Worm (Caenorhabditis elegans) whole organism, L4 larva: Measurements from ENCODE around the gene lmd-5.

Source experiments
- F10B5.3 ChIP-seq: sonication (generic microtip); optimal IDR thresholded peaks from 2 replicates; lab custom pipeline; 2016; ENCODE audit warnings: mild to moderate bottlenecking, missing genetic modification characterization, missing compliant biosample characterization
- F26F4.8 ChIP-seq: fragments of 200-800 bp; sonication (Bioruptor generic); conservative IDR thresholded peaks from 2 replicates; pipeline ENCODE4 v1.3.6; 2022; ENCODE audit warnings: missing genetic modification characterization, missing compliant biosample characterization
- R02D3.7 ChIP-seq: fragments of 150-350 bp; sonication (generic microtip); optimal IDR thresholded peaks from 3 replicates; lab custom pipeline; 2014; ENCODE audit warnings: missing biosample characterization, missing genetic modification characterization
- ZK546.5 ChIP-seq, 2 experiments: sonication (generic microtip); optimal IDR thresholded peaks; 2 replicates each; lab custom pipeline; 2017; ENCODE audit warnings: missing biosample characterization in 2 of 2, missing genetic modification characterization in 2 of 2
- aha-1 ChIP-seq: fragments of 150-350 bp; peaks from one replicate; lab custom pipeline; 2014; ENCODE audit warnings: missing biosample characterization, missing genetic modification characterization
- ama-1 ChIP-seq: fragments of 150-350 bp; optimal IDR thresholded peaks from 2 replicates; lab custom pipeline; 2014; ENCODE audit warnings: inconsistent platforms, mixed read lengths
- ceh-20 ChIP-seq: fragments of 200-800 bp; sonication (Bioruptor generic); IDR thresholded peaks from 2 replicates; pipeline ENCODE4 v1.3.6; 2022; ENCODE audit warnings: missing genetic modification reagents, missing genetic modification characterization, missing compliant biosample characterization
- ceh-28 ChIP-seq: fragments of 150-350 bp; optimal IDR thresholded peaks from 2 replicates; lab custom pipeline; 2014; ENCODE audit warnings: missing biosample characterization, missing genetic modification reagents, missing genetic modification characterization
- ceh-32 ChIP-seq: sonication (generic microtip); optimal IDR thresholded peaks from 2 replicates; lab custom pipeline; 2016; ENCODE audit warnings: mild to moderate bottlenecking, missing genetic modification characterization, missing compliant biosample characterization; ENCODE audit not compliant: poor library complexity
- ctbp-1 ChIP-seq: fragments of 200-800 bp; sonication (Bioruptor generic); IDR thresholded peaks from 2 replicates; pipeline ENCODE4 v1.3.6; 2022; ENCODE audit warnings: missing genetic modification reagents, missing genetic modification characterization, missing compliant biosample characterization
- daf-19 ChIP-seq: fragments of 200-800 bp; sonication (Bioruptor generic); conservative IDR thresholded peaks from 2 replicates; pipeline ENCODE4 v1.3.6; 2022; ENCODE audit warnings: missing genetic modification characterization, missing compliant biosample characterization
- dmd-6 ChIP-seq: fragments of 200-800 bp; sonication (Bioruptor generic); IDR thresholded peaks from 2 replicates; pipeline ENCODE4 v1.3.6; 2022; ENCODE audit warnings: missing genetic modification reagents, missing genetic modification characterization, missing compliant biosample characterization
- dmd-8 ChIP-seq: fragments of 200-800 bp; sonication (Bioruptor generic); IDR thresholded peaks from 2 replicates; pipeline ENCODE4 v1.3.6; 2022; ENCODE audit warnings: missing genetic modification characterization, missing compliant biosample characterization
- dpl-1 ChIP-seq: fragments of 150-350 bp; optimal IDR thresholded peaks from 2 replicates; lab custom pipeline; 2014; ENCODE audit warnings: missing biosample characterization, missing genetic modification reagents, missing genetic modification characterization
- duxl-1 ChIP-seq: sonication (generic microtip); optimal IDR thresholded peaks from 2 replicates; lab custom pipeline; 2016; ENCODE audit warnings: mild to moderate bottlenecking, missing genetic modification characterization, moderate library complexity, missing compliant biosample characterization; ENCODE audit not compliant: poor library complexity
- dve-1 ChIP-seq: sonication (generic microtip); optimal IDR thresholded peaks from 2 replicates; lab custom pipeline; 2017; ENCODE audit warnings: antibody characterized with exemption, mild to moderate bottlenecking, missing genetic modification characterization, missing compliant biosample characterization; ENCODE audit not compliant: insufficient read depth
- egl-27 ChIP-seq: sonication (generic microtip); optimal IDR thresholded peaks from 3 replicates; lab custom pipeline; 2017; ENCODE audit warnings: missing biosample characterization, missing genetic modification reagents, missing genetic modification characterization
- egl-43 ChIP-seq: fragments of 200-800 bp; sonication (Bioruptor generic); IDR thresholded peaks from 2 replicates; pipeline ENCODE4 v1.3.6; 2022; ENCODE audit warnings: missing genetic modification reagents, missing genetic modification characterization, missing compliant biosample characterization
- fkh-10 ChIP-seq: fragments of 150-350 bp; optimal IDR thresholded peaks from 2 replicates; lab custom pipeline; 2014; ENCODE audit warnings: missing biosample characterization, missing genetic modification reagents, missing genetic modification characterization
- fos-1 ChIP-seq: fragments of 150-350 bp; optimal IDR thresholded peaks from 2 replicates; lab custom pipeline; 2014; ENCODE audit warnings: missing biosample characterization, missing genetic modification characterization
- hlh-11 ChIP-seq: fragments of 200-800 bp; sonication (Bioruptor generic); optimal IDR thresholded peaks from 2 replicates; lab custom pipeline; 2018; ENCODE audit warnings: mild to moderate bottlenecking, missing genetic modification characterization, missing compliant biosample characterization
- hlh-30 ChIP-seq: sonication (generic microtip); optimal IDR thresholded peaks from 2 replicates; lab custom pipeline; 2017; ENCODE audit warnings: antibody characterized with exemption, mild to moderate bottlenecking, missing genetic modification characterization, missing compliant biosample characterization; ENCODE audit not compliant: insufficient read depth
- jun-1 ChIP-seq: fragments of 150-350 bp; optimal IDR thresholded peaks from 2 replicates; lab custom pipeline; 2014; ENCODE audit warnings: missing biosample characterization, missing genetic modification reagents, missing genetic modification characterization
- lim-7 ChIP-seq: fragments of 200-800 bp; sonication (Bioruptor generic); IDR thresholded peaks from 2 replicates; pipeline ENCODE4 v1.3.6; 2022; ENCODE audit warnings: missing genetic modification characterization, missing compliant biosample characterization
- lin-13 ChIP-seq: fragments of 150-350 bp; optimal IDR thresholded peaks from 2 replicates; lab custom pipeline; 2014; ENCODE audit warnings: missing biosample characterization, missing genetic modification reagents, missing genetic modification characterization
- lin-39 ChIP-seq: fragments of 150-350 bp; optimal IDR thresholded peaks from 2 replicates; lab custom pipeline; 2014; ENCODE audit warnings: missing biosample characterization, missing genetic modification reagents, missing genetic modification characterization
- lir-3 ChIP-seq: sonication (generic microtip); optimal IDR thresholded peaks from 2 replicates; lab custom pipeline; 2016; ENCODE audit warnings: mild to moderate bottlenecking, missing genetic modification characterization, missing compliant biosample characterization
- madf-9 ChIP-seq: fragments of 200-800 bp; sonication (Bioruptor generic); conservative IDR thresholded peaks from 2 replicates; pipeline ENCODE4 v1.3.6; 2022; ENCODE audit warnings: missing genetic modification reagents, missing genetic modification characterization, missing compliant biosample characterization
- mdl-1 ChIP-seq, 2 experiments: fragments of 150-350 bp in 1 of 2; sonication (generic microtip) in 1 of 2; optimal IDR thresholded peaks; 2 replicates each; lab custom pipeline; 2014 to 2017; ENCODE audit warnings: missing biosample characterization in 2 of 2, missing genetic modification characterization in 2 of 2
- mdt-29 ChIP-seq: fragments of 200-800 bp; sonication (Bioruptor generic); IDR thresholded peaks from 2 replicates; pipeline ENCODE4 v1.3.6; 2022; ENCODE audit warnings: missing genetic modification reagents, missing genetic modification characterization, missing compliant biosample characterization
- mep-1 ChIP-seq: fragments of 150-350 bp; sonication (generic microtip); optimal IDR thresholded peaks from 3 replicates; lab custom pipeline; 2014; ENCODE audit warnings: missing biosample characterization, missing genetic modification characterization
- mxl-3 ChIP-seq: fragments of 200-800 bp; sonication (Bioruptor generic); optimal IDR thresholded peaks from 2 replicates; lab custom pipeline; 2018; ENCODE audit warnings: mild to moderate bottlenecking, missing genetic modification characterization, missing compliant biosample characterization
- nhr-10 ChIP-seq: fragments of 150-350 bp; optimal IDR thresholded peaks from 2 replicates; lab custom pipeline; 2014; ENCODE audit warnings: missing biosample characterization, missing genetic modification characterization
- nhr-28 ChIP-seq: fragments of 150-350 bp; optimal IDR thresholded peaks from 2 replicates; lab custom pipeline; 2014; ENCODE audit warnings: missing biosample characterization, missing genetic modification characterization
- nhr-42 ChIP-seq: fragments of 200-800 bp; sonication (Bioruptor generic); IDR thresholded peaks from 2 replicates; pipeline ENCODE4 v1.3.6; 2022; ENCODE audit warnings: missing genetic modification characterization, missing compliant biosample characterization
- nhr-76 ChIP-seq: fragments of 150-350 bp; optimal IDR thresholded peaks from 2 replicates; lab custom pipeline; 2014; ENCODE audit warnings: missing biosample characterization, missing genetic modification characterization
- pha-4 ChIP-seq, 2 experiments: fragments of 150-350 bp in 1 of 2; fragments of 200-800 bp in 1 of 2; sonication (Bioruptor generic) in 1 of 2; IDR thresholded peaks in 1 of 2; optimal IDR thresholded peaks in 1 of 2; 2 replicates each; pipeline versions ENCODE4 v1.3.6 to Lab custom; 2014 to 2022; ENCODE audit warnings: missing genetic modification characterization in 2 of 2, missing genetic modification reagents in 2 of 2, missing biosample characterization in 1 of 2, missing compliant biosample characterization in 1 of 2
- php-3 ChIP-seq: fragments of 200-800 bp; sonication (Bioruptor generic); IDR thresholded peaks from 2 replicates; pipeline ENCODE4 v1.3.6; 2022; ENCODE audit warnings: missing genetic modification reagents, missing genetic modification characterization, missing compliant biosample characterization
- rbr-2 ChIP-seq: sonication (generic microtip); optimal IDR thresholded peaks from 2 replicates; lab custom pipeline; 2016; ENCODE audit warnings: missing genotype, missing genetic modification characterization, missing compliant biosample characterization
- saeg-2 ChIP-seq: fragments of 200-800 bp; sonication (Bioruptor generic); IDR thresholded peaks from 2 replicates; pipeline ENCODE4 v1.3.6; 2022; ENCODE audit warnings: missing genetic modification reagents, missing genetic modification characterization, missing compliant biosample characterization
- sdz-12 ChIP-seq: fragments of 200-800 bp; sonication (Bioruptor generic); optimal IDR thresholded peaks from 2 replicates; lab custom pipeline; 2018; ENCODE audit warnings: mild to moderate bottlenecking, missing genetic modification characterization, missing compliant biosample characterization
- tag-97 ChIP-seq: fragments of 200-800 bp; sonication (Bioruptor generic); IDR thresholded peaks from 2 replicates; pipeline ENCODE4 v1.3.6; 2022; ENCODE audit warnings: missing genetic modification characterization, missing compliant biosample characterization
- unc-62 ChIP-seq, 3 experiments: fragments of 150-350 bp in 1 of 3; sonication (generic microtip); optimal IDR thresholded peaks in 2 of 3; peaks in 1 of 3; 1 replicate in 1 of 3; 2 replicates in 2 of 3; lab custom pipeline; 2014 to 2017; ENCODE audit warnings: missing biosample characterization in 3 of 3, missing genetic modification characterization in 3 of 3, missing genetic modification reagents in 3 of 3, missing genotype in 1 of 3
- zfp-3 ChIP-seq: fragments of 200-800 bp; sonication (Bioruptor generic); conservative IDR thresholded peaks from 2 replicates; pipeline ENCODE4 v1.3.6; 2022; ENCODE audit warnings: missing genetic modification reagents, missing genetic modification characterization, missing compliant biosample characterization
- zip-11 ChIP-seq: fragments of 200-800 bp; sonication (Bioruptor generic); IDR thresholded peaks from 2 replicates; pipeline ENCODE4 v1.3.6; 2022; ENCODE audit warnings: missing genetic modification characterization, missing compliant biosample characterization

The lmd-5 gene

DNA sequence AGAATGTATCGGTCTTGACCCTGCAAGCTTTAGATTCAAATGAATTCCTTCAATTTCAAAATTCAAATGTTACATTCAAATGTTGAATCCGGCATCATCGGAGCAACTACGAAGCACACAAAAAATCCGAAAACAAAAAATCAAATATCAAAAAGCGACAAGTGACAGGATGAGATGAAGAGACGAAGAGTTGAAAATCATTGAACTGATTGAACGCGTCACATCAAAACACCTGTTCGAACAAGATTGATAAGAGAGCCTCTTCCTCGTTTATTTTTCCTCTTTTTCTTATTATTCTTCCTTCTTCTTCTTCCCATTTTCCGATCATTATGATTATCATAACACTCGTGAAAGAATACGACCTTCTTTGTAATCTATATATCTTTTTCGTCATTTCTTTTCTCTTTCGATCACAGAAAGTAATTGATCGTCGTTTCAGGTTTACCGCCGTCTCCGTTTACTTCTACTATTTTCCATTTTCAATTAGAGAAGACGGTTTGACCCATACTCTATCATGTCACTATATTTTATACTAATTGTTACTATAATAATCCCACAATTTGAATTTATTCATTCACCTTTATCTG, 37.8 kb upstream of the lmd-5 start, which contains the start of gene VC5.2 (continued):
- TF ChIP-seq unc-62 (GFP tag; optimal IDR thresholded peaks at IDR 0.05 in 1 of 2; lab: Kevin White, UChicago) (peak in 1 of 2 experiments; percentile 75), unc-62 (tag; optimal IDR thresholded peaks at IDR 0.05; lab: Kevin White, UChicago) (no peak), madf-9 (no peak), ceh-28 (tag; lab: Kevin White, UChicago) (no peak)
- TF ChIP-seq, all 104 proteins: peak for 7

DNA sequence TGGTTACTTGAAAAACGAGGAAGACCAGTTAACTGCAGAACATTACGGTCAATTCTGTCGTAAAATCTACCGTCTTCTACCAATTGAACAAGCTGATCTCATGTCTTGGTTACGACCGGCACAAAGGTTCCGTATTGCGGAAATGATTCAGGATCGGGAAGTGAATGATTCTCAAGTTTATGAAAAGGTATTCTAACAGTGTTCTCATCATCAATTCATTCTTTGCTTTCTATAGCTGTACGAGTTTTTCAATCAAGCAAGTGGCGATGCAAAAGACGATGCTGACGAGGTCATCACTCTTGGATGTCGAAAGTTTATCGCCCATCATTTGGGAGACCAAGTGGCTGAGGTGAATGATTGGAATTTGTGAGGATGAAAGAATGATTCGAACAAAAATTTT, 36.1 kb upstream of the lmd-5 start:
- TF ChIP-seq unc-62 (GFP tag; optimal IDR thresholded peaks at IDR 0.05 in 1 of 2; lab: Kevin White, UChicago) (peak in 1 of 2 experiments; percentile 95), unc-62 (tag; optimal IDR thresholded peaks at IDR 0.05; lab: Kevin White, UChicago) (no peak), daf-19 (no peak), lim-7 (GFP tag; lab: Robert Waterston, UW) (no peak), zfp-3 (GFP tag; lab: Robert Waterston, UW) (no peak)

DNA sequence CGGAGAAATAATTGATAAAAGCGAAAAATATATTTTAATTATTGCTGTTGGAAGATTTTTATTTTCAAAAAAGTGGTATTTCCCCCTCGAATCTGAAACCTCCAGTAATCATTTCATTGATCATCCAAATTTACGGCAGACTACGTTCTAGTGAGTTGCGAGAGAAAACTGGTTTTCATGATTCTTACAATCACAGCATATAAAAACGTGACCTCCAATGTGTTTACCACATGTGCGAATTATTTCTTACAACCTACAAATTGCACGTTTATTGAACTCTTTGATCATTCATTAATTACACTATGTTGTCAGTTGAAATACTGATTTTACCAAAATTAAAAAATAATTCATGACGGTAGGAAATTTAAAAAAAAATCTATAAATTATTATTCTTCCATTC, 34.2 kb upstream of the lmd-5 start:
- TF ChIP-seq egl-43 (GFP tag; lab: Robert Waterston, UW) (no peak), nhr-42 (no peak), F26F4.8 (GFP tag; lab: Robert Waterston, UW) (no peak), ceh-28 (tag; lab: Kevin White, UChicago) (no peak), lin-39 (tag; lab: Kevin White, UChicago) (no peak), R02D3.7 (tag; lab: Kevin White, UChicago) (no peak), saeg-2 (GFP tag; lab: Robert Waterston, UW) (no peak), unc-62 (GFP tag; optimal IDR thresholded peaks at IDR 0.05 in 1 of 2; lab: Kevin White, UChicago) (peak in 1 of 2 experiments; percentile 84), unc-62 (tag; optimal IDR thresholded peaks at IDR 0.05; lab: Kevin White, UChicago) (no peak), pha-4 (GFP tag; IDR thresholded peaks at IDR 0.05; lab: Robert Waterston, UW) (no peak), pha-4 (tag; optimal IDR thresholded peaks at IDR 0.05; lab: Kevin White, UChicago) (no peak), mdl-1 (tag; optimal IDR thresholded peaks at IDR 0.05; lab: Kevin White, UChicago) (peak in 1 of 2 experiments; percentile 80), nhr-76 (no peak), fkh-10 (GFP tag; lab: Kevin White, UChicago) (no peak), dpl-1 (GFP tag; lab: Kevin White, UChicago) (peak; percentile 28), fos-1 (tag; lab: Kevin White, UChicago) (no peak), mep-1 (tag; lab: Kevin White, UChicago) (peak; percentile 40), ceh-32 (no peak), mdt-29 (GFP tag; lab: Robert Waterston, UW) (no peak), nhr-28 (tag; lab: Kevin White, UChicago) (peak; percentile 95), lir-3 (tag; lab: Kevin White, UChicago) (no peak), jun-1 (tag; lab: Kevin White, UChicago) (no peak), zfp-3 (GFP tag; lab: Robert Waterston, UW) (no peak), tag-97 (GFP tag; lab: Robert Waterston, UW) (no peak), duxl-1 (tag; lab: Kevin White, UChicago) (no peak), dve-1 (peak; percentile 43), lin-13 (GFP tag; lab: Kevin White, UChicago) (no peak), dmd-8 (GFP tag; lab: Robert Waterston, UW) (no peak), egl-27 (tag; lab: Kevin White, UChicago) (no peak), dmd-6 (GFP tag; lab: Robert Waterston, UW) (peak; percentile 81), php-3 (GFP tag; lab: Robert Waterston, UW) (no peak), ama-1 (lab: Kevin White, UChicago) (no peak), zip-11 (GFP tag; lab: Robert Waterston, UW) (no peak), hlh-11 (peak; percentile 18), aha-1 (tag; lab: Kevin White, UChicago) (peak; percentile 87), rbr-2 (tag; lab: Kevin White, UChicago) (no peak), sdz-12 (GFP tag; lab: Kevin White, UChicago) (no peak), ZK546.5 (tag; optimal IDR thresholded peaks at IDR 0.05; lab: Kevin White, UChicago) (no peak), ceh-20 (GFP tag; lab: Robert Waterston, UW) (no peak), F10B5.3 (no peak), mxl-3 (GFP tag; lab: Kevin White, UChicago) (peak; percentile 92), hlh-30 (tag; lab: Kevin White, UChicago) (peak; percentile 80), ctbp-1 (GFP tag; lab: Robert Waterston, UW) (no peak), nhr-10 (no peak)
